Fruit fly (Drosophila melanogaster): ENCODE data around the gene Iml1.

dm6 chr3L:1549634-1550071, 15.8 kb upstream of the Iml1 start:
- TF ChIP-seq CG8478 (optimal IDR thresholded peaks at IDR 0.05) (no peak), CTCF (optimal IDR thresholded peaks at IDR 0.05) (no peak)

Data from S2 (cell line).